Fruit fly (Drosophila melanogaster) whole organism, embryonic: ENCODE data around the gene CCHa2.

Experiments
- Ada2b ChIP-seq: fragments of 200-800 bp; sonication (Bioruptor generic); IDR thresholded peaks from 2 replicates; pipeline ENCODE4 v1.3.6; 2022; ENCODE audit warnings: missing biosample characterization, missing genetic modification characterization
- Atf6 ChIP-seq: fragments of 200-800 bp; sonication (Bioruptor generic); IDR thresholded peaks from 2 replicates; pipeline ENCODE4 v1.3.6; 2022; ENCODE audit warnings: missing biosample characterization, missing genetic modification characterization
- B-H2 ChIP-seq: fragments of 200-800 bp; sonication (Bioruptor generic); optimal IDR thresholded peaks from 2 replicates; lab custom pipeline; 2018; ENCODE audit warnings: missing biosample characterization, mild to moderate bottlenecking, missing genetic modification characterization
- BEAF-32 ChIP-seq: fragments of 200-800 bp; sonication (Bioruptor generic); optimal IDR thresholded peaks from 3 replicates; lab custom pipeline; 2017; ENCODE audit warnings: missing biosample characterization, missing genetic modification characterization, mild to moderate bottlenecking, moderate library complexity, missing genetic modification reagents
- CG10366 ChIP-seq: fragments of 200-800 bp; sonication (Bioruptor generic); IDR thresholded peaks from 2 replicates; pipeline ENCODE4 v1.3.6; 2022; ENCODE audit warnings: missing biosample characterization, missing genetic modification characterization
- CG11560 ChIP-seq: fragments of 200-800 bp; sonication (Bioruptor generic); IDR thresholded peaks from 3 replicates; pipeline ENCODE4 v1.3.6; 2022; ENCODE audit warnings: missing biosample characterization, missing genetic modification characterization
- CG11695 ChIP-seq: fragments of 200-800 bp; sonication (Bioruptor generic); IDR thresholded peaks from 3 replicates; pipeline ENCODE4 v1.3.6; 2022; ENCODE audit warnings: missing biosample characterization, missing genetic modification characterization
- CG13287 ChIP-seq: fragments of 200-800 bp; sonication (Bioruptor generic); IDR thresholded peaks from 2 replicates; pipeline ENCODE4 v1.3.6; 2022; ENCODE audit warnings: missing biosample characterization, missing genetic modification characterization; ENCODE audit not compliant: partially characterized antibody
- CG13894 ChIP-seq: fragments of 200-800 bp; sonication (Bioruptor generic); optimal IDR thresholded peaks from 3 replicates; lab custom pipeline; 2018; ENCODE audit warnings: missing biosample characterization, mild to moderate bottlenecking, missing genetic modification characterization, moderate library complexity
- CG14965 ChIP-seq: fragments of 200-800 bp; sonication (Bioruptor generic); optimal IDR thresholded peaks from 2 replicates; lab custom pipeline; 2016; ENCODE audit warnings: missing biosample characterization, missing genetic modification characterization, borderline replicate concordance
- CG2712 ChIP-seq: fragments of 200-800 bp; optimal IDR thresholded peaks from 3 replicates; lab custom pipeline; 2019; ENCODE audit warnings: missing biosample characterization, mild to moderate bottlenecking, missing genetic modification characterization, moderate library complexity
- CG2875 ChIP-seq: fragments of 200-800 bp; sonication (Bioruptor generic); optimal IDR thresholded peaks from 2 replicates; lab custom pipeline; 2017; ENCODE audit warnings: missing biosample characterization, mild to moderate bottlenecking, missing genetic modification characterization, missing genetic modification reagents
- CG32772 ChIP-seq: fragments of 200-800 bp; sonication (Bioruptor generic); IDR thresholded peaks from 2 replicates; pipeline ENCODE4 v1.3.6; 2022; ENCODE audit warnings: missing biosample characterization, missing genetic modification characterization
- CG34224 ChIP-seq: fragments of 200-800 bp; sonication (Bioruptor generic); IDR thresholded peaks from 3 replicates; pipeline ENCODE4 v1.3.6; 2022; ENCODE audit warnings: missing biosample characterization, missing genetic modification characterization; ENCODE audit not compliant: partially characterized antibody
- CG6683 ChIP-seq: fragments of 200-800 bp; sonication (Bioruptor generic); optimal IDR thresholded peaks from 2 replicates; lab custom pipeline; 2017; ENCODE audit warnings: missing biosample characterization, mild to moderate bottlenecking, missing genetic modification characterization, missing genetic modification reagents
- CG6791 ChIP-seq: fragments of 200-800 bp; sonication (Bioruptor generic); IDR thresholded peaks from 3 replicates; pipeline ENCODE4 v1.3.6; 2022; ENCODE audit warnings: missing biosample characterization, missing genetic modification characterization; ENCODE audit not compliant: partially characterized antibody
- CG7556 ChIP-seq: fragments of 200-800 bp; sonication (Bioruptor generic); optimal IDR thresholded peaks from 2 replicates; lab custom pipeline; 2017; ENCODE audit warnings: missing biosample characterization, mild to moderate bottlenecking, missing genetic modification characterization
- CG7839 ChIP-seq: fragments of 200-800 bp; sonication (Bioruptor generic); optimal IDR thresholded peaks from 3 replicates; lab custom pipeline; 2018; ENCODE audit warnings: missing biosample characterization, mild to moderate bottlenecking, missing genetic modification characterization, moderate library complexity
- CG8924 ChIP-seq: fragments of 200-800 bp; optimal IDR thresholded peaks from 3 replicates; lab custom pipeline; 2019; ENCODE audit warnings: missing biosample characterization, mild to moderate bottlenecking, missing genetic modification characterization, moderate library complexity
- CTCF ChIP-seq: fragments of 200-800 bp; sonication (Bioruptor generic); optimal IDR thresholded peaks from 2 replicates; lab custom pipeline; 2017; ENCODE audit warnings: missing biosample characterization, mild to moderate bottlenecking, missing genetic modification characterization, moderate library complexity
- Fer3 ChIP-seq: fragments of 200-800 bp; sonication (Bioruptor generic); optimal IDR thresholded peaks from 2 replicates; lab custom pipeline; 2018; ENCODE audit warnings: missing biosample characterization, mild to moderate bottlenecking, missing genetic modification characterization, moderate library complexity
- Hmr ChIP-seq: fragments of 200-800 bp; sonication (Bioruptor generic); optimal IDR thresholded peaks from 3 replicates; lab custom pipeline; 2017; ENCODE audit warnings: mild to moderate bottlenecking, missing biosample characterization, missing genetic modification reagents, missing genetic modification characterization
- Hr51 ChIP-seq, 2 experiments: fragments of 200-800 bp; sonication (Bioruptor generic); optimal IDR thresholded peaks; 2 replicates in 1 of 2; 3 replicates in 1 of 2; lab custom pipeline; 2016 to 2018; ENCODE audit warnings: missing biosample characterization in 2 of 2, missing genetic modification characterization in 2 of 2, mild to moderate bottlenecking in 1 of 2, moderate library complexity in 1 of 2
- Hsf ChIP-seq: fragments of 200-800 bp; sonication (Bioruptor generic); optimal IDR thresholded peaks from 3 replicates; lab custom pipeline; 2016; ENCODE audit warnings: missing biosample characterization, missing genetic modification characterization
- Max ChIP-seq: fragments of 200-800 bp; sonication (Bioruptor generic); optimal IDR thresholded peaks from 2 replicates; lab custom pipeline; 2016; ENCODE audit warnings: missing biosample characterization, mild to moderate bottlenecking, missing genetic modification characterization
- Mrtf ChIP-seq: fragments of 200-800 bp; sonication (Bioruptor generic); IDR thresholded peaks from 3 replicates; pipeline ENCODE4 v1.3.6; 2022; ENCODE audit warnings: missing biosample characterization, missing genetic modification characterization
- NC2β ChIP-seq: fragments of 200-800 bp; sonication (Bioruptor generic); optimal IDR thresholded peaks from 2 replicates; lab custom pipeline; 2016; ENCODE audit warnings: missing biosample characterization, missing genetic modification characterization
- Neu2 ChIP-seq: fragments of 200-800 bp; sonication (Bioruptor generic); optimal IDR thresholded peaks from 3 replicates; lab custom pipeline; 2016; ENCODE audit warnings: missing biosample characterization, missing genetic modification characterization, borderline replicate concordance
- Oaz ChIP-seq: fragments of 200-800 bp; sonication (Bioruptor generic); IDR thresholded peaks from 2 replicates; pipeline ENCODE4 v1.3.6; 2022; ENCODE audit warnings: missing biosample characterization, missing genetic modification characterization
- Ssrp ChIP-seq: fragments of 200-800 bp; sonication (Bioruptor generic); optimal IDR thresholded peaks from 2 replicates; lab custom pipeline; 2018; ENCODE audit warnings: missing biosample characterization, mild to moderate bottlenecking, missing genetic modification characterization, moderate library complexity
- Stat92E ChIP-seq, 3 experiments: fragments of >200 bp in 2 of 3; fragments of 200-800 bp in 1 of 3; sonication (Bioruptor generic) in 1 of 3; optimal IDR thresholded peaks; 2 replicates each; lab custom pipeline; 2017 to 2019; ENCODE audit warnings: missing biosample characterization in 3 of 3, missing genetic modification characterization in 3 of 3, mild to moderate bottlenecking in 1 of 3, moderate library complexity in 1 of 3
- al ChIP-seq: fragments of 200-800 bp; sonication (Bioruptor generic); IDR thresholded peaks from 2 replicates; pipeline ENCODE4 v1.3.6; 2022; ENCODE audit warnings: missing biosample characterization, missing genetic modification characterization
- ash1 ChIP-seq: fragments of 200-800 bp; sonication (Bioruptor generic); optimal IDR thresholded peaks from 2 replicates; lab custom pipeline; 2018; ENCODE audit warnings: missing biosample characterization, mild to moderate bottlenecking, missing genetic modification characterization
- bab2 ChIP-seq: fragments of 200-800 bp; sonication (Bioruptor generic); optimal IDR thresholded peaks from 2 replicates; lab custom pipeline; 2016; ENCODE audit warnings: missing biosample characterization, missing genetic modification characterization
- dmrt11E ChIP-seq: fragments of 200-800 bp; sonication (Bioruptor generic); optimal IDR thresholded peaks from 3 replicates; lab custom pipeline; 2018; ENCODE audit warnings: missing biosample characterization, mild to moderate bottlenecking, missing genetic modification characterization, moderate library complexity
- dysf ChIP-seq: fragments of 200-800 bp; sonication (Bioruptor generic); IDR thresholded peaks from 3 replicates; pipeline ENCODE4 v1.3.6; 2022; ENCODE audit warnings: missing biosample characterization, missing genetic modification characterization
- fd3F ChIP-seq: fragments of 200-800 bp; sonication (Bioruptor generic); optimal IDR thresholded peaks from 2 replicates; lab custom pipeline; 2018; ENCODE audit warnings: missing biosample characterization, mild to moderate bottlenecking, missing genetic modification characterization, moderate library complexity
- gem ChIP-seq: fragments of 200-800 bp; sonication (Bioruptor generic); optimal IDR thresholded peaks from 2 replicates; lab custom pipeline; 2019; ENCODE audit warnings: missing biosample characterization, mild to moderate bottlenecking, missing genetic modification characterization, moderate library complexity
- h ChIP-seq: fragments of >200 bp; optimal IDR thresholded peaks from 2 replicates; lab custom pipeline; 2017
- hbn ChIP-seq: fragments of 200-800 bp; sonication (Bioruptor generic); IDR thresholded peaks from 2 replicates; pipeline ENCODE4 v1.3.6; 2022; ENCODE audit warnings: missing biosample characterization, missing genetic modification characterization; ENCODE audit not compliant: partially characterized antibody
- kay ChIP-seq: fragments of 200-800 bp; sonication (Bioruptor generic); optimal IDR thresholded peaks from 2 replicates; lab custom pipeline; 2016; ENCODE audit warnings: missing biosample characterization, missing genetic modification characterization
- lab ChIP-seq: fragments of 200-800 bp; sonication (Bioruptor generic); optimal IDR thresholded peaks from 3 replicates; lab custom pipeline; 2017; ENCODE audit warnings: missing biosample characterization, missing genetic modification characterization, mild to moderate bottlenecking, moderate library complexity, missing genetic modification reagents
- lilli ChIP-seq: fragments of 200-800 bp; sonication (Bioruptor generic); optimal IDR thresholded peaks from 3 replicates; lab custom pipeline; 2016; ENCODE audit warnings: missing biosample characterization, missing genetic modification characterization
- nerfin-1 ChIP-seq: fragments of 200-800 bp; sonication (Bioruptor generic); optimal IDR thresholded peaks from 3 replicates; lab custom pipeline; 2019; ENCODE audit warnings: missing biosample characterization, mild to moderate bottlenecking, missing genetic modification characterization, moderate library complexity
- psq ChIP-seq: fragments of 200-800 bp; sonication (Bioruptor generic); optimal IDR thresholded peaks from 2 replicates; lab custom pipeline; 2017; ENCODE audit warnings: missing biosample characterization, missing genetic modification characterization
- pzg ChIP-seq: fragments of 200-800 bp; sonication (Bioruptor generic); optimal IDR thresholded peaks from 3 replicates; lab custom pipeline; 2018; ENCODE audit warnings: missing biosample characterization, mild to moderate bottlenecking, missing genetic modification characterization, moderate library complexity
- sr ChIP-seq: fragments of 200-800 bp; sonication (Bioruptor generic); IDR thresholded peaks from 3 replicates; pipeline ENCODE4 v1.3.6; 2022; ENCODE audit warnings: missing biosample characterization, missing genetic modification characterization

Gene CCHa2

dm6 chr3R:13364175-13365174 is 30.5 kb downstream of the CCHa2 start, which contains the start of gene Dic1 (continued):
- peak; percentile 86 for TF ChIP-seq Oaz (GFP tag; lab: Robert Waterston, UW)
- no peak for TF ChIP-seq Neu2 (GFP tag; lab: Kevin White, UChicago)
- TF ChIP-seq pzg (GFP tag; lab: Kevin White, UChicago): no peak
- TF ChIP-seq nerfin-1 (tag; lab: Kevin White, UChicago): peak; percentile 97
- peak; percentile 91 for TF ChIP-seq kay (GFP tag; lab: Kevin White, UChicago)
- TF ChIP-seq Atf6 (GFP tag; lab: Robert Waterston, UW): peak; percentile 95
- peak; percentile 90 for TF ChIP-seq dmrt11E
- peak; percentile 90 for TF ChIP-seq Mrtf (GFP tag; lab: Robert Waterston, UW)
- peak; percentile 99 for TF ChIP-seq CG7556 (GFP tag; lab: Kevin White, UChicago)
- TF ChIP-seq CG13894 (tag; lab: Kevin White, UChicago): peak; percentile 94
- peak; percentile 97 for TF ChIP-seq Ssrp
- TF ChIP-seq CG2712 (tag; lab: Kevin White, UChicago): peak; percentile 96
- TF ChIP-seq Hmr (GFP tag; lab: Kevin White, UChicago): peak; percentile 98
- no peak for TF ChIP-seq CG14965 (GFP tag; lab: Kevin White, UChicago)
- peak; percentile 95 for TF ChIP-seq Max (GFP tag; lab: Kevin White, UChicago)
- peak; percentile 96 for TF ChIP-seq Hsf (GFP tag; lab: Kevin White, UChicago)
- TF ChIP-seq lilli: peak; percentile 97
- peak; percentile 87 for TF ChIP-seq psq (GFP tag; lab: Kevin White, UChicago)
- TF ChIP-seq CG6791: no peak
- TF ChIP-seq B-H2: peak; percentile 90
- peak; percentile 98 for TF ChIP-seq CG7839 (tag; lab: Kevin White, UChicago)
- TF ChIP-seq CG6683 (GFP tag; lab: Kevin White, UChicago): peak; percentile 96
- TF ChIP-seq NC2β: peak; percentile 81
- peak; percentile 91 to 98 for TF ChIP-seq Hr51 (GFP tag; optimal IDR thresholded peaks at IDR 0.05; lab: Kevin White, UChicago)
- TF ChIP-seq ash1: no peak
- TF ChIP-seq BEAF-32 (GFP tag; lab: Kevin White, UChicago): no peak
- peak; percentile 85 for TF ChIP-seq CG11560
- TF ChIP-seq dysf: peak; percentile 96
- TF ChIP-seq CG34224 (GFP tag; lab: Robert Waterston, UW): 0 out of 3 replicates have a peak, but pooled peaks have one; percentile 10
- peak; percentile 94 for TF ChIP-seq fd3F
- TF ChIP-seq bab2 (GFP tag; lab: Kevin White, UChicago): peak; percentile 90
- peak; percentile 52; the same call in 1 of the 2 replicates for TF ChIP-seq CG13287 (GFP tag; lab: Robert Waterston, UW)
- peak; percentile 75 for TF ChIP-seq CG32772
- peak; percentile 91 for TF ChIP-seq al
- TF ChIP-seq Ada2b (GFP tag; lab: Robert Waterston, UW): peak; percentile 86
- TF ChIP-seq CTCF: peak; percentile 63
- TF ChIP-seq gem (tag; lab: Kevin White, UChicago): peak; percentile 98
- no peak for TF ChIP-seq hbn
- TF ChIP-seq CG10366 (GFP tag; lab: Robert Waterston, UW): peak; percentile 89
- peak; percentile 80 for TF ChIP-seq sr (GFP tag; lab: Robert Waterston, UW)
- peak; percentile 94 for TF ChIP-seq CG2875 (GFP tag; lab: Kevin White, UChicago)
- no peak for TF ChIP-seq Stat92E (GFP tag; optimal IDR thresholded peaks at IDR 0.05; lab: Kevin White, UChicago)
- peak; percentile 95 for TF ChIP-seq CG11695
- TF ChIP-seq Fer3 (tag; lab: Kevin White, UChicago): peak; percentile 97
- peak; percentile 98 for TF ChIP-seq CG8924 (tag; lab: Kevin White, UChicago)
- no peak for TF ChIP-seq h (lab: Kevin White, UChicago)
- TF ChIP-seq lab (GFP tag; lab: Kevin White, UChicago): peak; percentile 98
